ENCODE assay signal across 2 fruit fly cellular contexts in the genomic region with DNA sequence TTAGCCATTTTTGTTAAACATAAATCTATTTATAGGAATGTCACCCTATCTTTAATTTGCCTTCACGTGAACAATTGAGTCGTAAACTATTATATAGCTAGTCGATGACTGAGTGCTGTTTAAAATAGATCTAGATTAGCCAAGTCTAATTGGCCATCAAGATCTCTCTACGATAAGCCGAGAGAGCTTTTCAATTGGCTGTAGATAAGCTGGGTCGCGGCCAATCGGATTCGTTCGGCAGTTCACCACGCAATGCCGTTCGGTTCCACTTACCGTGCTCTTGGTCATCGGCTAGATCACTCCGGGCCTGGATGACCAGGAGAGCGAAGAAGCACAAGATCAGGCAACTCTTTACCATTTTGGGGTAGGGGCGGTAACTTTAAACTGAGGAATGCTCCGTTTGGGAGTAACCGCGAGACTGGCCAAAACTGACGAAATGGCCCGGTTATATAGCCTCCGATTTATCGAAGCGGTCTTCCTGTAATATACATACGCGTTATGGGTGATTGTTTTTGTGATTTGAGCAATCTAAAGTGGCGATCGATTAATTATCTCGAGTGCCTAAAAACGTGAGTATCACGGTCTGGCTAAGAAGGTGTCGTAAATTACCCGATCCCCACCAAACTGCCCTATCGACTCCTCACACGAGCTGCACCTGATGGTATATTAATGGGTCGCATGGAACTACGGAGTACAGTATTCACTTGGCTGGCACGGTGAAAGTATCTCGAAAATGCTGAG.
TF ChIP-seq lines count a peak whose summit lies in the region.

Gene Alp10, minus strand, starts transcription at position 420 of the 741 bp plus-strand sequence.
Gene Alp9, plus strand, starts transcription at position 690 of the 741 bp plus-strand sequence.

- TF ChIP-seq CTCF in whole organism, embryonic (GFP tag; optimal IDR thresholded peaks at IDR 0.05; lab: Kevin White, UChicago): no peak

TF ChIP-seq in whole organism, adult, 20 proteins besides CTCF, POLR2A, EP300 and RAD21:
- TF ChIP-seq Hr96 (GFP tag; optimal IDR thresholded peaks at IDR 0.05; lab: Kevin White, UChicago) (no peak), CG7045 (GFP tag; optimal IDR thresholded peaks at IDR 0.05; lab: Kevin White, UChicago) (no peak), kay (GFP tag; lab: Kevin White, UChicago; ENCODE audit: borderline replicate concordance) (peak; percentile 47), Crg-1 (GFP tag; optimal IDR thresholded peaks at IDR 0.05; lab: Kevin White, UChicago) (no peak)

TF ChIP-seq in whole organism, embryonic, 481 proteins besides CTCF, POLR2A, EP300 and RAD21:
- TF ChIP-seq Usf (GFP tag; optimal IDR thresholded peaks at IDR 0.05; lab: Kevin White, UChicago) (no peak), CG12104 (GFP tag; optimal IDR thresholded peaks at IDR 0.05; lab: Kevin White, UChicago) (no peak), exex (tag; optimal IDR thresholded peaks at IDR 0.05; lab: Kevin White, UChicago) (peak; percentile 58), grn (GFP tag; optimal IDR thresholded peaks at IDR 0.05; lab: Kevin White, UChicago) (peak; percentile 51), CG12942 (GFP tag; optimal IDR thresholded peaks at IDR 0.05; lab: Kevin White, UChicago) (no peak), ac (GFP tag; optimal IDR thresholded peaks at IDR 0.05; lab: Kevin White, UChicago) (no peak), CG7271 (tag; optimal IDR thresholded peaks at IDR 0.05; lab: Kevin White, UChicago) (no peak), Drgx (GFP tag; IDR thresholded peaks at IDR 0.05; lab: Robert Waterston, UW) (no peak), cwo (GFP tag; optimal IDR thresholded peaks at IDR 0.05; lab: Kevin White, UChicago) (peak; percentile 77), knrl (GFP tag; IDR thresholded peaks at IDR 0.05; lab: Robert Waterston, UW; ENCODE audit: partially characterized antibody) (no peak), CG15011 (GFP tag; optimal IDR thresholded peaks at IDR 0.05; lab: Kevin White, UChicago) (no peak), Nf-YB (GFP tag; optimal IDR thresholded peaks at IDR 0.05; lab: Kevin White, UChicago) (peak; percentile 91), CG5245 (GFP tag; optimal IDR thresholded peaks at IDR 0.05; lab: Kevin White, UChicago) (no peak), Hr3 (GFP tag; optimal IDR thresholded peaks at IDR 0.05; lab: Kevin White, UChicago) (no peak), sr (GFP tag; IDR thresholded peaks at IDR 0.05; lab: Robert Waterston, UW) (no peak), CoRest (tag; optimal IDR thresholded peaks at IDR 0.05; lab: Kevin White, UChicago) (no peak), CG11456 (GFP tag; IDR thresholded peaks at IDR 0.05; lab: Robert Waterston, UW) (0 out of 3 replicates have a peak, but pooled peaks have one; percentile 44), HLH4C (GFP tag; IDR thresholded peaks at IDR 0.05; lab: Robert Waterston, UW; ENCODE audit: partially characterized antibody) (no peak), CG17612 (GFP tag; IDR thresholded peaks at IDR 0.05; lab: Robert Waterston, UW) (no peak), Nf-YC (tag; optimal IDR thresholded peaks at IDR 0.05; lab: Kevin White, UChicago) (peak; percentile 87), cas (GFP tag; IDR thresholded peaks at IDR 0.05; lab: Robert Waterston, UW) (no peak), CG30020 (tag; optimal IDR thresholded peaks at IDR 0.05; lab: Kevin White, UChicago) (no peak)
TF ChIP-seq in whole organism, embryonic: peak in this region for 6.

Comparison
In these comparisons a context has a peak if more than half of its experiments do, and no peak if none do; other contexts are left out.
1. Of the 1 proteins assayed by ChIP-seq in both whole organism, embryonic and whole organism, adult: peak only in whole organism, embryonic: none; only in whole organism, adult: kay; in both: none; in neither: 0.